Worm (Caenorhabditis elegans) whole organism, young adult: Measurements from ENCODE around the gene ddx-19.

ENCODE experiments used
- ama-1 ChIP-seq, 3 experiments: fragments of 150-350 bp in 1 of 3; sonication (generic microtip) in 2 of 3; optimal IDR thresholded peaks; 2 replicates each; lab custom pipeline; 2014 to 2018; ENCODE audit warnings: missing biosample characterization in 2 of 3, missing genetic modification characterization in 2 of 3, missing genetic modification reagents in 2 of 3
- aptf-3 ChIP-seq: fragments of 200-800 bp; sonication (Bioruptor generic); IDR thresholded peaks from 2 replicates; pipeline ENCODE4 v1.3.6; 2022; ENCODE audit warnings: missing genetic modification characterization, missing compliant biosample characterization
- cebp-2 ChIP-seq: fragments of 200-800 bp; sonication (Bioruptor generic); IDR thresholded peaks from 2 replicates; pipeline ENCODE4 v1.3.6; 2022; ENCODE audit warnings: missing genetic modification characterization, missing compliant biosample characterization
- let-526 ChIP-seq: fragments of 200-800 bp; sonication (Bioruptor generic); IDR thresholded peaks from 2 replicates; pipeline ENCODE4 v1.3.6; 2022; ENCODE audit warnings: missing genetic modification reagents, missing genetic modification characterization, missing compliant biosample characterization
- lsl-1 ChIP-seq: fragments of 200-800 bp; sonication (Bioruptor generic); optimal IDR thresholded peaks from 2 replicates; lab custom pipeline; 2018; ENCODE audit warnings: mild to moderate bottlenecking, missing genetic modification characterization, moderate library complexity, missing compliant biosample characterization
- nfya-1 ChIP-seq: sonication (generic microtip); optimal IDR thresholded peaks from 2 replicates; lab custom pipeline; 2017; ENCODE audit warnings: antibody characterized with exemption, missing compliant biosample characterization, missing genetic modification characterization, borderline replicate concordance; ENCODE audit not compliant: insufficient read depth

DNA sequence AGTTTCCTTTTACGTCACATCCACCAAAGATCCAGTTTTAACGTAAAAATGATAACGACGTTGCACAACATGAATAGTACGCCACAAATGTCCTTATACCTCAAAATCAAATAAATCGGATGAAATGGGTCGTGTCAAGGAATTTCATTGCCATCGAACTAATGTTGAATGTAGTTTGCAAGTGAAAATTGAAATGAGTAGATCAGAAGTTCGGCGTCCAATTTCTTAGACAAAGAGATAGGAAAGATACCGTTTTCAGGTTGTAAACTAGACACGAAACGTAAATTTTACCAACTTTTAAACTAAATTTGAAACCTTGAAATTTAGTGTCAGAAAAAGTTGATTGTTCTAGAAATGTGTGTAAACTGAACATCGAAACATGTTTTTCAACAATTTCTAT is 29.8 kb upstream of the ddx-19 start:
- TF ChIP-seq aptf-3 (GFP tag; lab: Robert Waterston, UW), result no peak
- no peak for TF ChIP-seq cebp-2 (GFP tag; lab: Robert Waterston, UW)
- no peak for TF ChIP-seq let-526 (GFP tag; lab: Robert Waterston, UW)
- TF ChIP-seq lsl-1 (GFP tag; lab: Kevin White, UChicago), result no peak
- TF ChIP-seq ama-1 (optimal IDR thresholded peaks at IDR 0.05; lab: Kevin White, UChicago), result no peak
- no peak for TF ChIP-seq ama-1 (GFP tag; optimal IDR thresholded peaks at IDR 0.05; lab: Kevin White, UChicago)
- no peak for TF ChIP-seq nfya-1 (tag; lab: Kevin White, UChicago)
